Fruit fly (Drosophila melanogaster) whole organism, embryonic: Measurements from ENCODE around the gene CG13124.
A peak's percentile ranks its signal among the peaks of the same experiment; 100 is the strongest.

ENCODE experiments used
- Asciz ChIP-seq: fragments of 200-800 bp; sonication (Bioruptor generic); optimal IDR thresholded peaks from 2 replicates; lab custom pipeline; 2017; ENCODE audit warnings: missing biosample characterization, mild to moderate bottlenecking, missing genetic modification characterization, missing genetic modification reagents
- BEAF-32 ChIP-seq: fragments of 200-800 bp; sonication (Bioruptor generic); optimal IDR thresholded peaks from 3 replicates; lab custom pipeline; 2017; ENCODE audit warnings: missing biosample characterization, missing genetic modification characterization, mild to moderate bottlenecking, moderate library complexity, missing genetic modification reagents
- CG10654 ChIP-seq: fragments of 200-800 bp; sonication (Bioruptor generic); optimal IDR thresholded peaks from 2 replicates; lab custom pipeline; 2016; ENCODE audit warnings: missing biosample characterization, missing genetic modification characterization
- CG10979 ChIP-seq: fragments of 200-800 bp; sonication (Bioruptor generic); optimal IDR thresholded peaks from 2 replicates; lab custom pipeline; 2018; ENCODE audit warnings: missing biosample characterization, mild to moderate bottlenecking, missing genetic modification characterization, moderate library complexity
- CG17186 ChIP-seq: fragments of 200-800 bp; sonication (Bioruptor generic); optimal IDR thresholded peaks from 3 replicates; lab custom pipeline; 2017; ENCODE audit warnings: missing biosample characterization, missing genetic modification reagents, missing genetic modification characterization
- CG17359 ChIP-seq: fragments of 200-800 bp; sonication (Bioruptor generic); optimal IDR thresholded peaks from 3 replicates; lab custom pipeline; 2018; ENCODE audit warnings: missing biosample characterization, mild to moderate bottlenecking, missing genetic modification characterization, moderate library complexity
- CG17568 ChIP-seq: fragments of 200-800 bp; sonication (Bioruptor generic); optimal IDR thresholded peaks from 2 replicates; lab custom pipeline; 2018; ENCODE audit warnings: missing biosample characterization, mild to moderate bottlenecking, missing genetic modification characterization, moderate library complexity
- CG17612 ChIP-seq: fragments of 200-800 bp; sonication (Bioruptor generic); IDR thresholded peaks from 2 replicates; pipeline ENCODE4 v1.3.6; 2022; ENCODE audit warnings: missing biosample characterization, missing genetic modification characterization
- CG2116 ChIP-seq: fragments of 200-800 bp; sonication (Bioruptor generic); optimal IDR thresholded peaks from 3 replicates; lab custom pipeline; 2018; ENCODE audit warnings: missing biosample characterization, mild to moderate bottlenecking, missing genetic modification characterization
- CG2120 ChIP-seq: fragments of 200-800 bp; sonication (Bioruptor generic); optimal IDR thresholded peaks from 3 replicates; lab custom pipeline; 2016; ENCODE audit warnings: missing biosample characterization, missing genetic modification characterization
- CG31388 ChIP-seq: fragments of 200-800 bp; sonication (Bioruptor generic); optimal IDR thresholded peaks from 2 replicates; lab custom pipeline; 2016; ENCODE audit warnings: missing biosample characterization, missing genetic modification characterization
- CG3407 ChIP-seq: fragments of 200-800 bp; sonication (Bioruptor generic); optimal IDR thresholded peaks from 2 replicates; lab custom pipeline; 2018; ENCODE audit warnings: missing biosample characterization, mild to moderate bottlenecking, missing genetic modification characterization
- CG43689 ChIP-seq: fragments of 200-800 bp; sonication (Bioruptor generic); IDR thresholded peaks from 2 replicates; pipeline ENCODE4 v1.3.6; 2022; ENCODE audit warnings: missing biosample characterization, missing genetic modification characterization
- CG5245 ChIP-seq: fragments of 200-800 bp; sonication (Bioruptor generic); optimal IDR thresholded peaks from 3 replicates; lab custom pipeline; 2016; ENCODE audit warnings: missing biosample characterization, missing genetic modification characterization
- CG5953 ChIP-seq: fragments of 200-800 bp; sonication (Bioruptor generic); IDR thresholded peaks from 2 replicates; pipeline ENCODE4 v1.3.6; 2022; ENCODE audit warnings: missing biosample characterization, missing genetic modification characterization
- CG6689 ChIP-seq: fragments of 200-800 bp; sonication (Bioruptor generic); IDR thresholded peaks from 2 replicates; pipeline ENCODE4 v1.3.6; 2022; ENCODE audit warnings: missing biosample characterization, missing genetic modification characterization
- CG7372 ChIP-seq: fragments of 200-800 bp; sonication (Bioruptor generic); IDR thresholded peaks from 2 replicates; pipeline ENCODE4 v1.3.6; 2022; ENCODE audit warnings: missing biosample characterization, missing genetic modification characterization
- CG7839 ChIP-seq: fragments of 200-800 bp; sonication (Bioruptor generic); optimal IDR thresholded peaks from 3 replicates; lab custom pipeline; 2018; ENCODE audit warnings: missing biosample characterization, mild to moderate bottlenecking, missing genetic modification characterization, moderate library complexity
- CG9932 ChIP-seq: fragments of 200-800 bp; sonication (Bioruptor generic); IDR thresholded peaks from 2 replicates; pipeline ENCODE4 v1.3.6; 2022; ENCODE audit warnings: missing biosample characterization, missing genetic modification characterization
- D19B ChIP-seq: fragments of 200-800 bp; sonication (Bioruptor generic); optimal IDR thresholded peaks from 2 replicates; lab custom pipeline; 2017; ENCODE audit warnings: missing biosample characterization, mild to moderate bottlenecking, missing genetic modification characterization
- HLH3B ChIP-seq: fragments of 200-800 bp; sonication (Bioruptor generic); IDR thresholded peaks from 2 replicates; pipeline ENCODE4 v1.3.6; 2022; ENCODE audit warnings: missing biosample characterization, missing genetic modification characterization
- Hmr ChIP-seq: fragments of 200-800 bp; sonication (Bioruptor generic); optimal IDR thresholded peaks from 3 replicates; lab custom pipeline; 2017; ENCODE audit warnings: mild to moderate bottlenecking, missing biosample characterization, missing genetic modification reagents, missing genetic modification characterization
- Hr51 ChIP-seq, 2 experiments: fragments of 200-800 bp; sonication (Bioruptor generic); optimal IDR thresholded peaks; 2 replicates in 1 of 2; 3 replicates in 1 of 2; lab custom pipeline; 2016 to 2018; ENCODE audit warnings: missing biosample characterization in 2 of 2, missing genetic modification characterization in 2 of 2, mild to moderate bottlenecking in 1 of 2, moderate library complexity in 1 of 2
- MBD-R2 ChIP-seq: fragments of 200-800 bp; sonication (Bioruptor generic); IDR thresholded peaks from 2 replicates; pipeline ENCODE4 v1.3.6; 2022; ENCODE audit warnings: missing biosample characterization, missing genetic modification characterization
- NfI ChIP-seq: fragments of 200-800 bp; sonication (Bioruptor generic); optimal IDR thresholded peaks from 3 replicates; lab custom pipeline; 2018; ENCODE audit warnings: missing biosample characterization, mild to moderate bottlenecking, missing genetic modification characterization, moderate library complexity
- Pdp1 ChIP-seq, 2 experiments: fragments of 200-800 bp; sonication (Bioruptor generic); optimal IDR thresholded peaks; 3 replicates each; lab custom pipeline; 2016; ENCODE audit warnings: missing biosample characterization in 2 of 2, missing genetic modification characterization in 2 of 2, mild to moderate bottlenecking in 1 of 2, moderate library complexity in 1 of 2
- Side ChIP-seq: fragments of 200-800 bp; sonication (Bioruptor generic); optimal IDR thresholded peaks from 2 replicates; lab custom pipeline; 2016; ENCODE audit warnings: missing biosample characterization, missing genetic modification characterization
- Sin3A ChIP-seq: fragments of >200 bp; optimal IDR thresholded peaks from 2 replicates; lab custom pipeline; 2018
- Sox100B ChIP-seq: fragments of 200-800 bp; sonication (Bioruptor generic); optimal IDR thresholded peaks from 3 replicates; lab custom pipeline; 2018; ENCODE audit warnings: missing biosample characterization, mild to moderate bottlenecking, missing genetic modification characterization
- Usf ChIP-seq: fragments of 200-800 bp; sonication (Bioruptor generic); optimal IDR thresholded peaks from 2 replicates; lab custom pipeline; 2017; ENCODE audit warnings: missing genotype, missing biosample characterization, missing genetic modification characterization
- aop ChIP-seq: fragments of 200-800 bp; sonication (Bioruptor generic); IDR thresholded peaks from 2 replicates; pipeline ENCODE4 v1.3.6; 2022; ENCODE audit warnings: missing biosample characterization, missing genetic modification characterization
- croc ChIP-seq: fragments of 200-800 bp; sonication (Bioruptor generic); conservative IDR thresholded peaks from 3 replicates; pipeline ENCODE4 v1.3.6; 2022; ENCODE audit warnings: missing biosample characterization, missing genetic modification characterization
- crp ChIP-seq, 2 experiments: fragments of 200-800 bp; sonication (Bioruptor generic); optimal IDR thresholded peaks; 2 replicates in 1 of 2; 3 replicates in 1 of 2; lab custom pipeline; 2017; ENCODE audit warnings: missing biosample characterization in 2 of 2, missing genetic modification characterization in 2 of 2, mild to moderate bottlenecking in 1 of 2, moderate library complexity in 1 of 2
- da ChIP-seq: fragments of 200-800 bp; sonication (Bioruptor generic); optimal IDR thresholded peaks from 2 replicates; lab custom pipeline; 2016; ENCODE audit warnings: missing biosample characterization, missing genetic modification characterization
- dysf ChIP-seq: fragments of 200-800 bp; sonication (Bioruptor generic); IDR thresholded peaks from 3 replicates; pipeline ENCODE4 v1.3.6; 2022; ENCODE audit warnings: missing biosample characterization, missing genetic modification characterization
- ftz-f1 ChIP-seq: fragments of 200-800 bp; sonication (Bioruptor generic); optimal IDR thresholded peaks from 2 replicates; lab custom pipeline; 2016; ENCODE audit warnings: missing biosample characterization, missing genetic modification characterization
- grau ChIP-seq: fragments of 200-800 bp; optimal IDR thresholded peaks from 3 replicates; lab custom pipeline; 2019; ENCODE audit warnings: missing biosample characterization, mild to moderate bottlenecking, missing genetic modification characterization, moderate library complexity
- insv ChIP-seq, 2 experiments: fragments of 200-800 bp; sonication (Bioruptor generic); optimal IDR thresholded peaks; 3 replicates each; lab custom pipeline; 2016 to 2018; ENCODE audit warnings: missing biosample characterization in 2 of 2, missing genetic modification characterization in 2 of 2
- kah ChIP-seq: fragments of 200-800 bp; sonication (Bioruptor generic); optimal IDR thresholded peaks from 2 replicates; lab custom pipeline; 2018; ENCODE audit warnings: missing biosample characterization, mild to moderate bottlenecking, missing genetic modification characterization
- kni ChIP-seq: fragments of 200-800 bp; sonication (Bioruptor generic); optimal IDR thresholded peaks from 3 replicates; lab custom pipeline; 2017; ENCODE audit warnings: mild to moderate bottlenecking, missing biosample characterization, missing genetic modification reagents, missing genetic modification characterization
- maf-S ChIP-seq: fragments of 200-800 bp; sonication (Bioruptor generic); optimal IDR thresholded peaks from 2 replicates; lab custom pipeline; 2016; ENCODE audit warnings: missing biosample characterization, missing genetic modification characterization
- mld ChIP-seq: fragments of 200-800 bp; sonication (Bioruptor generic); IDR thresholded peaks from 3 replicates; pipeline ENCODE4 v1.3.6; 2022; ENCODE audit warnings: missing biosample characterization, missing genetic modification characterization; ENCODE audit not compliant: partially characterized antibody
- nerfin-1 ChIP-seq: fragments of 200-800 bp; sonication (Bioruptor generic); optimal IDR thresholded peaks from 3 replicates; lab custom pipeline; 2019; ENCODE audit warnings: missing biosample characterization, mild to moderate bottlenecking, missing genetic modification characterization, moderate library complexity
- nerfin-2 ChIP-seq: fragments of 200-800 bp; sonication (Bioruptor generic); IDR thresholded peaks from 2 replicates; pipeline ENCODE4 v1.3.6; 2022; ENCODE audit warnings: missing biosample characterization, missing genetic modification characterization; ENCODE audit not compliant: partially characterized antibody
- phol ChIP-seq: fragments of 200-800 bp; sonication (Bioruptor generic); optimal IDR thresholded peaks from 3 replicates; lab custom pipeline; 2018; ENCODE audit warnings: missing biosample characterization, mild to moderate bottlenecking, missing genetic modification characterization, moderate library complexity
- trh ChIP-seq: fragments of 200-800 bp; sonication (Bioruptor generic); optimal IDR thresholded peaks from 2 replicates; lab custom pipeline; 2016; ENCODE audit warnings: missing biosample characterization, missing genetic modification characterization
- vnd ChIP-seq: fragments of 200-800 bp; sonication (Bioruptor generic); IDR thresholded peaks from 3 replicates; pipeline ENCODE4 v1.3.6; 2022; ENCODE audit warnings: missing biosample characterization, missing genetic modification characterization; ENCODE audit not compliant: partially characterized antibody

CG13124 gene

dm6 chr2L:9918020-9918959 lies 9.9 kb upstream of the CG13124 start, which contains the start of the genes CG5885 and CG4598 (continued):
- TF ChIP-seq CG17359 (peak; percentile 49), Sox100B (GFP tag; lab: Kevin White, UChicago) (peak; percentile 65), kni (no peak), ftz-f1 (GFP tag; lab: Kevin White, UChicago) (no peak), aop (GFP tag; lab: Robert Waterston, UW) (no peak), phol (tag; lab: Kevin White, UChicago) (peak; percentile 69), insv (GFP tag; optimal IDR thresholded peaks at IDR 0.05; lab: Kevin White, UChicago) (peak in 1 of 2 experiments; percentile 82), CG7839 (peak; percentile 76), Sin3A (lab: Kevin White, UChicago) (peak; percentile 46), CG17186 (GFP tag; lab: Kevin White, UChicago) (peak; percentile 71), dysf (peak; percentile 72; the same call in 2 of the 3 replicates), CG6689 (peak; percentile 43; the same call in 1 of the 2 replicates), Pdp1 (GFP tag; optimal IDR thresholded peaks at IDR 0.05; lab: Kevin White, UChicago) (peak; percentile 16 to 68), nerfin-2 (GFP tag; lab: Robert Waterston, UW) (peak; percentile 69; the same call in 1 of the 2 replicates), CG2116 (GFP tag; lab: Kevin White, UChicago) (peak; percentile 90), CG7372 (peak; percentile 47; the same call in 1 of the 2 replicates), crp (GFP tag; optimal IDR thresholded peaks at IDR 0.05; lab: Kevin White, UChicago) (peak in 1 of 2 experiments; percentile 55), MBD-R2 (GFP tag; lab: Robert Waterston, UW) (peak; percentile 66), NfI (GFP tag; lab: Kevin White, UChicago) (peak; percentile 69), HLH3B (GFP tag; lab: Robert Waterston, UW) (no peak; the same call in 1 of the 2 replicates), CG17568 (GFP tag; lab: Kevin White, UChicago) (no peak), grau (tag; lab: Kevin White, UChicago) (peak; percentile 75), da (no peak), Hmr (GFP tag; lab: Kevin White, UChicago) (peak; percentile 75), kah (GFP tag; lab: Kevin White, UChicago) (peak; percentile 59), CG5953 (GFP tag; lab: Robert Waterston, UW) (no peak), maf-S (GFP tag; lab: Kevin White, UChicago) (peak; percentile 40), Usf (GFP tag; lab: Kevin White, UChicago) (no peak), mld (GFP tag; lab: Robert Waterston, UW) (peak; percentile 82), Asciz (GFP tag; lab: Kevin White, UChicago) (peak; percentile 31), CG31388 (GFP tag; lab: Kevin White, UChicago) (no peak), D19B (GFP tag; lab: Kevin White, UChicago) (peak; percentile 13), BEAF-32 (GFP tag; lab: Kevin White, UChicago) (peak; percentile 82), vnd (GFP tag; lab: Robert Waterston, UW) (peak; percentile 72), CG10654 (peak; percentile 39), Hr51 (GFP tag; optimal IDR thresholded peaks at IDR 0.05; lab: Kevin White, UChicago) (peak; percentile 11 to 81), trh (GFP tag; lab: Kevin White, UChicago) (peak; percentile 61), croc (0 out of 3 replicates have a peak, but pooled peaks have one; percentile 25), CG5245 (no peak), CG43689 (GFP tag; lab: Robert Waterston, UW) (0 out of 2 replicates have a peak, but pooled peaks have one; percentile 10), CG3407 (peak; percentile 54), CG10979 (tag; lab: Kevin White, UChicago) (peak; percentile 58), CG17612 (GFP tag; lab: Robert Waterston, UW) (no peak), CG9932 (GFP tag; lab: Robert Waterston, UW) (peak; percentile 82), Side (no peak), nerfin-1 (tag; lab: Kevin White, UChicago) (peak; percentile 27), CG2120 (GFP tag; lab: Kevin White, UChicago) (peak; percentile 76)
